Worm (Caenorhabditis elegans) whole organism, midembryonic: ENCODE results near the gene F41G4.8.
"Not testable (repeated sequence)": the region's sequence is repeated elsewhere in the genome, so short reads cannot be mapped to it uniquely, and the experiment has no call there.

Experiments used
- T22C8.4 ChIP-seq: fragments of 200-800 bp; sonication (Bioruptor generic); IDR thresholded peaks from 2 replicates; pipeline ENCODE4 v1.3.6; 2022; ENCODE audit warnings: missing genetic modification characterization, missing compliant biosample characterization
- cog-1 ChIP-seq: sonication (generic microtip); optimal IDR thresholded peaks from 2 replicates; lab custom pipeline; 2016; ENCODE audit warnings: missing genetic modification characterization, missing compliant biosample characterization
- flt-1 ChIP-seq: fragments of 200-800 bp; sonication (Bioruptor generic); IDR thresholded peaks from 2 replicates; pipeline ENCODE4 v1.3.6; 2022; ENCODE audit warnings: missing genetic modification characterization, missing compliant biosample characterization
- klf-2 ChIP-seq: fragments of 200-800 bp; sonication (Bioruptor generic); conservative IDR thresholded peaks from 2 replicates; pipeline ENCODE4 v1.3.6; 2022; ENCODE audit warnings: missing genetic modification reagents, missing genetic modification characterization, missing compliant biosample characterization
- med-1 ChIP-seq: sonication (generic microtip); optimal IDR thresholded peaks from 2 replicates; lab custom pipeline; 2017; ENCODE audit warnings: missing genetic modification characterization, mild to moderate bottlenecking, missing compliant biosample characterization, antibody characterized with exemption, missing genetic modification reagents; ENCODE audit not compliant: insufficient read depth
- ref-1 ChIP-seq: fragments of 200-800 bp; sonication (Bioruptor generic); conservative IDR thresholded peaks from 2 replicates; pipeline ENCODE4 v1.3.6; 2022; ENCODE audit warnings: missing genetic modification reagents, missing genetic modification characterization, missing compliant biosample characterization
- tab-1 ChIP-seq: fragments of 200-800 bp; sonication (Bioruptor generic); IDR thresholded peaks from 2 replicates; pipeline ENCODE4 v1.3.6; 2022; ENCODE audit warnings: missing genetic modification characterization, missing compliant biosample characterization
- ztf-23 ChIP-seq: fragments of 200-800 bp; sonication (Bioruptor generic); IDR thresholded peaks from 2 replicates; pipeline ENCODE4 v1.3.6; 2022; ENCODE audit warnings: missing genetic modification reagents, missing genetic modification characterization, missing compliant biosample characterization
- ztf-29 ChIP-seq: fragments of 200-800 bp; sonication (Bioruptor generic); IDR thresholded peaks from 2 replicates; pipeline ENCODE4 v1.3.6; 2022; ENCODE audit warnings: missing genetic modification reagents, missing genetic modification characterization, missing compliant biosample characterization

The F41G4.8 gene

DNA sequence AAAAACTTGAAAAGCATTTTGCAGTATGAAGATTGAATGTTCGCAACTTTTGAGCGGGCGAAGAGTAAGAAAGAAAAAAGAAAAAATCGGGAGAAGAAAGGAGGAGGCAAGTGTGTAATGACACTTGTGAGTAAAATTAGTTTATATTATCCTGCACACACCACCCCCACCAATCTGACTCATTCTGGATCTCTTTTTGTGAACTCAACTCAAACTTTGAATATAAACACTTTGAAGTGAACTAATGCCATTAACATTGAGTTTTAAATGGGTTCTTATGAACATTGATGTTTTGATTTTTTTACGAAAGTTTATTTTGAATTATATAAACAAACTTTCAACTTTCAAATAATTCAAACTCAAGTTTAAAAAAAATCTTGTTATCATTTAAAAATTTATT lies at the start of gene F41G4.8:
Gene F41G4.8, minus strand, starts transcription at position 101 of the 400 bp plus-strand sequence.
- TF ChIP-seq klf-2 (GFP tag; lab: Robert Waterston, UW) = no peak
- TF ChIP-seq cog-1 = no peak
- no peak for TF ChIP-seq med-1 (GFP tag; lab: Kevin White, UChicago)
- TF ChIP-seq ref-1 (GFP tag; lab: Robert Waterston, UW) = no peak
- TF ChIP-seq flt-1 (GFP tag; lab: Robert Waterston, UW) = no peak
- no peak for TF ChIP-seq ztf-29 (GFP tag; lab: Robert Waterston, UW)
- TF ChIP-seq T22C8.4 = no peak
- no peak for TF ChIP-seq tab-1 (GFP tag; lab: Robert Waterston, UW)

DNA sequence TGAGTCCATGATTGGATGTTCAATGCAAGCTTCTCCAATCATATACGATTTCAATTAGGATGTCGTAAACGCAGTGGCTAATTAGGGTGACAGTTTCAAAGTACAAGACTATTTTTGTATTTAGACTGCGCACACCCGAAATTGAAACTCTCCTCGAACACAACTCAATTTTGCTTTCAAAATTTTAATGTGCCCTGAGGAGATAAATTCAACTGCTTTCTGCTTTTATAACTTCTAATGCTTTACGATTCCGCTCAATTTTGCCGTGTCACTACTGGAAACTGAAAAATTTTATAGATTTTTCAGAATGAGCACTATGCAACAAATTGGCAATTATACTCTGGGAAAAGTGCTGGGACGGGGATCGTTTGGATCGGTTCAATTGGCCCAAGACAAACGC lies 49.8 kb upstream of the F41G4.8 start, which contains the start of gene F39F10.2:
Gene F39F10.2, plus strand, starts transcription at position 301 of the 400 bp plus-strand sequence.
- TF ChIP-seq flt-1 (GFP tag; lab: Robert Waterston, UW) (no peak), ztf-29 (GFP tag; lab: Robert Waterston, UW) (no peak), ref-1 (GFP tag; lab: Robert Waterston, UW) (no peak)

DNA sequence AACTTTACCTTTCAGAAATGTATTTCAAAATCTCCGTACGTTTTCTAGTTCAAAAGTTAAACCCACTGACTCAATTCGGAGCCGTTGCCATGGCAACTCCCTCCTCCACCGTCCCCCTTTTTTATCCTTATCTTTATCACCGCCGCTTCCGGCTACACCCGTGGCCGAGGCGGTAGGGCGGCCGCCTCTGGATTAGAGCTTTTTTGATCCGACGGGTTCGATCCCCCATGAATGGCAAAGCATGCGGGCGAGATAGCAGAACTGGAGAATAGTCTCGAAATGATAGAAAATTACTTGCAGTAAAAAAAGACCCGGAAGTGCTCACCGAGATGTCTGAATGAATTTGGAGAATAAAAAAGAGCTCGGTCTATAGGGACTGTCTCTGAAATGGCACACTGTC lies 48.9 kb upstream of the F41G4.8 start:
- no peak for TF ChIP-seq T22C8.4
- TF ChIP-seq ztf-23 (GFP tag; lab: Robert Waterston, UW) = no peak
- TF ChIP-seq ref-1 (GFP tag; lab: Robert Waterston, UW) = no peak
- no peak for TF ChIP-seq ztf-29 (GFP tag; lab: Robert Waterston, UW)
- TF ChIP-seq cog-1 = no peak
- TF ChIP-seq tab-1 (GFP tag; lab: Robert Waterston, UW) = 0 out of 2 replicates have a peak, but pooled peaks have one; percentile 29
- no peak for TF ChIP-seq med-1 (GFP tag; lab: Kevin White, UChicago)
- no peak for TF ChIP-seq klf-2 (GFP tag; lab: Robert Waterston, UW)

DNA sequence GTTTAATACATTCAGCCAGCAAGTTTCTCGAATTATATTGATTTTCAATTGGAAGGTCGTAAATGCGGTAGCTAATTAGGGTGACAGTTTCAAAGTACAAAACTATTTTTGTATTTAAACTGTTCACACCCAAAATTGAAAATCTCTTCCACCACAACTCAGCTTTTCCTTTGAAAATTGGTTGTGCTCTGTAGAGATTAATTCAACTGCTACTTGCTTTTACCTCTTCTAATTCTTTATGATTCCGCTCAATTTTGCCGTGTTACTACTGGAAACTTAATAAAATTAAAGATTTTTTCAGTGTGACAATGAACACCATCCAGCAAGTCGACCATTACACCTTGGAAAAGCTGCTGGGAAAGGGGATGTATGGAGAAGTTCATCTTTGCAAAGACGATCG lies 46.9 kb upstream of the F41G4.8 start, which contains the start of gene F39F10.3:
Gene F39F10.3, plus strand, starts transcription at position 301 of the 400 bp plus-strand sequence.
- TF ChIP-seq ref-1 (GFP tag; lab: Robert Waterston, UW) (no peak), cog-1 (no peak), ztf-29 (GFP tag; lab: Robert Waterston, UW) (no peak), ztf-23 (GFP tag; lab: Robert Waterston, UW) (no peak), T22C8.4 (no peak), tab-1 (GFP tag; lab: Robert Waterston, UW) (no peak), flt-1 (GFP tag; lab: Robert Waterston, UW) (no peak), med-1 (GFP tag; lab: Kevin White, UChicago) (no peak), klf-2 (GFP tag; lab: Robert Waterston, UW) (no peak)

DNA sequence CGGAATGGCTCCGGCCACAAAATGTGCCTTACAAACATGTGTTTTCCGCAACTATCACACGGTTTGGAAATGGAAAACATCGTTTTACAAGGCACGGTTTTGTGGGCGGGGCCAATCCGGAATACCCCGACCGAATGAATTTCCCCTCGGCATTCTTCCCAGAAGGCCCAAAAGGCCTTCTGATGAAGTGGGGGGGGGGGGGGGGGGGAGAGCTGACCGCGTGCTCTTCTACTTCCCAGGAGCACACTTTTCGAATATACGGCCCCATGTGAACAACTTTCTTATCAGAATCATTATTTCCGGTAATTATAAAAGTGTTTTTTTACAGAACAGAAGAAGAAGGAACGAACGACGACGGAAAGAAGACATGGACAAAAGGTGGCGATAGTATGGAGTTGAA lies 39.3 kb upstream of the F41G4.8 start:
- TF ChIP-seq klf-2 (GFP tag; lab: Robert Waterston, UW) = no peak
- no peak for TF ChIP-seq flt-1 (GFP tag; lab: Robert Waterston, UW)

DNA sequence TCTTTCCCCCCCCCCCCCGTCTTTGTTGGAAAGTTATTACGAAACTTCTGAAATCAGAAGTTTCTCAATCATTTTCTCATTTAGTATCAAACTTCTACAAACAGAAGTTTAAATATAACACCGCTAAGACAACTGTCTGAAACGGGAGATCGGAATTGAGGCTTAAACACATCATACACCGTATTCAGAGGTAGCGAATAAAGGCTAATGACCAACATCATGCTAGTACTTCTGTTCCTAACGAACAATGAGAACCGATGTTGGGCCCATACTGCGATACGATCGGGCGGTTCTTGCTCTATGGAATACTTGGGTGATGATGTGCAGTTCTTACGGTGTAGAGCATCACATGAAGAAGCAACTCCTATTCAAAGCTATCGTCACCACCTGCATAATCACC lies 38.6 kb upstream of the F41G4.8 start, which contains the start of gene Y13C8A.1:
Gene Y13C8A.1, plus strand, starts transcription at position 301 of the 400 bp plus-strand sequence.
- TF ChIP-seq T22C8.4; tab-1 (GFP tag; lab: Robert Waterston, UW); ztf-23 (GFP tag; lab: Robert Waterston, UW): not testable (repeated sequence)

DNA sequence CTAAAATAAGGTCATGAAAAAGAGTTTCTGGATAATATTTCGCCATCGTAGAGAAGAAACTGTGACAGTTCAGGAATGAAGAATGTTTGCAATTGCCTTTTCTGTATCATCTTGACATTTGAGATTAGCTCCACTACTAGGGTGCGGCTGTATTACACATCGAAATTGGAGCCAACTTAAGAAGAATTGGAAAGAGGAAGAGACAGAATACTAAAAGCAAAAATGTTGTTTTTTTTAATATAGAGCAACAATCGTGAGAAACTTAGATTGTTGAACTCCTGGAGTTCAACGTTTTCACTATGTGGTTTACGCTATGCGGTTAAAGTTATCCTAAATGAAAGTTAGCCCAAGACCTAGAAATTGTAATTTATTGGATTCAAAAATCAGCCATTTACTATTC lies 35.6 kb upstream of the F41G4.8 start, which contains the start of gene acs-9:
Gene acs-9, minus strand, starts transcription at position 101 of the 400 bp plus-strand sequence.
- TF ChIP-seq ztf-29 (GFP tag; lab: Robert Waterston, UW) (no peak), ref-1 (GFP tag; lab: Robert Waterston, UW) (no peak), flt-1 (GFP tag; lab: Robert Waterston, UW) (no peak), med-1 (GFP tag; lab: Kevin White, UChicago) (no peak), klf-2 (GFP tag; lab: Robert Waterston, UW) (no peak), cog-1 (no peak), T22C8.4 (no peak), tab-1 (GFP tag; lab: Robert Waterston, UW) (no peak), ztf-23 (GFP tag; lab: Robert Waterston, UW) (no peak)

DNA sequence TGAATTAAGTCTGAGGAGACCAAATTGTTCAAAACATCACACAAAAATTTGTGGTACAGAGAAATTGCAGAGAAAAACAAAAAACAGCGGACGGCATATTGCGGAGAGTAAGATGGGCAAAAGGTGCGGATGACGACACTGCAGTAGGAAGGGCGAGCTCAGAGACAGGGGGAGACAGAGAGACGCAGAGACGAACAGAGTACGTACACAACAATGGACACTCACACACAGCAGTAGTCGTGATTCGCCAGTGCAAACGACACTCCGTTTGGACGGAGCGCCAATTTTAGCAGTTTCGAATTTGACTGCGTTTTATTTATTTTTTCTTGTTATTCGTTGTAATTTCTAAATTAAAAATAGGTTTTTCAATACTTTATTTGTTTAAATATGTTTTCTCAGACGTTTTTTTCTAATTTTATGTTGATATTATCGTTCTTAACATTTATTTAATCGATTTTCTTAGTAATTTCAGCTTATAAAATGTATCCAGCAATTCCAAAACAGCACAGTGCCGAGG lies 27.7 kb upstream of the F41G4.8 start, which contains the start of gene T20F7.1:
Gene T20F7.1, plus strand, starts transcription at position 467 of the 517 bp plus-strand sequence.
- TF ChIP-seq ztf-23 (GFP tag; lab: Robert Waterston, UW) (no peak), ref-1 (GFP tag; lab: Robert Waterston, UW) (no peak), cog-1 (no peak), ztf-29 (GFP tag; lab: Robert Waterston, UW) (no peak), med-1 (GFP tag; lab: Kevin White, UChicago) (no peak), T22C8.4 (no peak)

DNA sequence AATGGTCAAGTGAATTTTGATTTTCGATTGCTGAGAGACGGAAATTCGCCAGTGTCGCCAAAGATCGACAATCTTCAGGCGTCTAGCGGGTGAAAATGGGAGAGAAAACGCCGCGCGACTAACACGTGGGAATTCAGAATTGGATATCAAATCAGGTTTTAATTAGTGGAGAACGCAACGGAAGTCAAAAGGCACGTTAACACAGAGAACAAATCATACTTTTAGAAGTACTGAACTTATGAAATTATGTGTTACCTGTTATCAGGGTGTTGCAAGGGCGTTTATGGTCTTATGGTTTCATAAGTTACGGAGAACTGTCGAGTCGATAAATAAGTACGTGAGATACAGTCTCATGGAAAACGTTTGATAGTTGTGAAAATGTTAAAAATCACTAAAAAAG lies 26.5 kb upstream of the F41G4.8 start:
- TF ChIP-seq ref-1 (GFP tag; lab: Robert Waterston, UW) = no peak
- TF ChIP-seq T22C8.4 = no peak
- TF ChIP-seq flt-1 (GFP tag; lab: Robert Waterston, UW) = no peak
- TF ChIP-seq ztf-29 (GFP tag; lab: Robert Waterston, UW) = no peak
- TF ChIP-seq med-1 (GFP tag; lab: Kevin White, UChicago) = no peak
- TF ChIP-seq ztf-23 (GFP tag; lab: Robert Waterston, UW) = no peak
- TF ChIP-seq cog-1 = no peak
- TF ChIP-seq klf-2 (GFP tag; lab: Robert Waterston, UW) = no peak
- TF ChIP-seq tab-1 (GFP tag; lab: Robert Waterston, UW) = no peak

DNA sequence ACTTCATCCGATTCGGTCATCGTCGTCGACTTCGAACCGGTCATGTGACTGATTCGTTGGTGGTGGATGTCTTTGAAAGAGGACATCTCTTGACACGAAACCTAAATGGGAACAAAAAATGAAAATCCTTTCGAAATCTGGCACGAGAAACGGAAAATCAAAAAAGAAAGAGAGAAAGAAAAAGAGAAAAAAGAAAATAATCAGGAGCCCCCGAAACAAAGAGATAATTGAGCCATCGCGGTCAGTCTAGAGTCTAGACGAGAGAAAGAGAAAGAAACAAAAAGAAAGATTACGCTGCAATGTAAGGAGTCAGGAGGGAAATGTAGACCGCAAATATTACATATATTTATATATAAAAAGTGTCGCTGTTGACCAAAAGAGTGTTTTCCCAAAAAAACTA lies 24.1 kb upstream of the F41G4.8 start, which contains the start of gene aakg-2:
Gene aakg-2, minus strand, starts transcription at position 101 of the 400 bp plus-strand sequence.
- TF ChIP-seq ref-1 (GFP tag; lab: Robert Waterston, UW) (no peak), cog-1 (no peak), tab-1 (GFP tag; lab: Robert Waterston, UW) (no peak)
